Worm (Caenorhabditis elegans): ENCODE data around the gene vps-54.

DNA sequence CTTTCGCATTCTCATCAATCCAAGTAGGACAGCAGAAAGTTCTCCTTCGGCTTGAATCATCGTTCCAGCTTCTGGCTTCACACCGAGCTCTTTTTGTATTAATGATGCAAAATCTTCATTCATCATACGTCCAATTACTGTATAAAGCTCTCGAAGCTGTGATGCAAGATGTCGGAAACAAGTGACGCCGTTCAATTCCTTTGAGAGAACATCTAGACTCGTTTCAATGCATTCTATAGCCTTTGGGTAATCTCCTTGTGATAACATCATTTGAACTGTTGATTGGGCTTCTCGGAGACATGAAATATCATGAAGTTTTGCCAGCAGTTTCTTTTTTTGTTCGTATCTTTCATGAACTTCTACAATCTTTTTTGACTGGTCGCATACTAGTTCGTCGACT is 7.7 kb downstream of the vps-54 start:
- no peak for TF ChIP-seq aly-1 (tag; optimal IDR thresholded peaks at IDR 0.05)
- no peak for TF ChIP-seq flt-1 (GFP tag; IDR thresholded peaks at IDR 0.05)
- TF ChIP-seq ceh-13 (GFP tag; optimal IDR thresholded peaks at IDR 0.05) = no peak
- TF ChIP-seq F13C5.2 (tag; optimal IDR thresholded peaks at IDR 0.05) = no peak
- TF ChIP-seq ama-1 (optimal IDR thresholded peaks at IDR 0.05) = no peak

All from whole organism, early embryonic.